Worm (Caenorhabditis elegans): ENCODE data around the gene F32D8.5.

F32D8.5 gene

ce11 chrV:10897172-10897571 lies 2.6 kb downstream of the F32D8.5 start (continued):
- peak; percentile 71 for TF ChIP-seq F16B12.6 (tag; optimal IDR thresholded peaks at IDR 0.05)

DNA sequence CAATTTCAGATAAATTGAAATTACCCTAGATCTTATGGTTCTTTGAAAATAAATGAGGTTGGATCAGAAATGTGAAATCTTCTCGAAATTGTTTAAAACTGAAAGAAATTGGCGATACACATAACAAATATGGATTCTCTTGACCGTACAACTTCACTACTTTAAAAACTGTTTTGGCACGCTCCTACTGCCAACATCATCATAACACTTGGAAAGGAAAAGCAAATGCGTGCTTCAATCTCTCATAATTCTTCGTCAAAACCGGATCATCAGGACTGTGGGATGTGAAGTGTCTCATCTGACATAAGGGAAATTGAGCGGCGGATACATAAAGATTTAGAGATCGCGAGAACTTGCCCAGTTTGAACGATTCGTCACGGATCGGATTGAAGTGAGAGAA lies 3.5 kb downstream of the F32D8.5 start, which contains the start of gene F32D8.7:
Gene F32D8.7, plus strand, starts transcription at position 329 of the 400 bp plus-strand sequence.
- peak; percentile 79 for TF ChIP-seq blmp-1 (tag; optimal IDR thresholded peaks at IDR 0.05)
- TF ChIP-seq ztf-4 (tag; optimal IDR thresholded peaks at IDR 0.05): no peak
- no peak for TF ChIP-seq efl-1 (optimal IDR thresholded peaks at IDR 0.05)
- TF ChIP-seq efl-1 (GFP tag; optimal IDR thresholded peaks at IDR 0.05 in 1 of 2): peak in 1 of 2 experiments; percentile 80
- no peak for TF ChIP-seq ceh-88 (GFP tag; IDR thresholded peaks at IDR 0.05)
- TF ChIP-seq xbp-1 (tag; optimal IDR thresholded peaks at IDR 0.05): no peak

- TF ChIP-seq xbp-1 (tag; optimal IDR thresholded peaks at IDR 0.05): no peak
- no peak for TF ChIP-seq hpl-2 (GFP tag; optimal IDR thresholded peaks at IDR 0.05)
- TF ChIP-seq blmp-1 (tag; optimal IDR thresholded peaks at IDR 0.05): peak; percentile 72
- peak; percentile 69 for TF ChIP-seq nhr-85 (tag)
- TF ChIP-seq lin-14 (GFP tag; optimal IDR thresholded peaks at IDR 0.05): peak; percentile 41
- TF ChIP-seq efl-1 (optimal IDR thresholded peaks at IDR 0.05): no peak
- TF ChIP-seq efl-1 (GFP tag; optimal IDR thresholded peaks at IDR 0.05 in 1 of 2): peak in 1 of 2 experiments; percentile 80
- no peak for TF ChIP-seq ets-5 (GFP tag; IDR thresholded peaks at IDR 0.05)
Observed at ce11 chrV:10898629-10899028, 4.0 kb downstream of the F32D8.5 start.

- TF ChIP-seq lin-13 (GFP tag; optimal IDR thresholded peaks at IDR 0.05) (no peak), efl-1 (optimal IDR thresholded peaks at IDR 0.05) (no peak), efl-1 (GFP tag; optimal IDR thresholded peaks at IDR 0.05 in 1 of 2) (peak in 1 of 2 experiments; percentile 48), sup-37 (GFP tag; optimal IDR thresholded peaks at IDR 0.05) (no peak), zip-4 (GFP tag; optimal IDR thresholded peaks at IDR 0.05) (no peak), lin-35 (GFP tag; optimal IDR thresholded peaks at IDR 0.05) (no peak)
Observed at ce11 chrV:10901125-10901524, 6.5 kb downstream of the F32D8.5 start, which contains the start of gene spp-16. Gene spp-16, minus strand, starts transcription at chrV:10901303.

ce11 chrV:10902682-10903081 lies 8.1 kb downstream of the F32D8.5 start, which contains the start of gene F32D8.8:
Gene F32D8.8, minus strand, starts transcription at chrV:10902782.
- TF ChIP-seq pag-3 (tag; optimal IDR thresholded peaks at IDR 0.05; ENCODE audit: borderline replicate concordance, insufficient read depth) (no peak), pax-3 (tag; optimal IDR thresholded peaks at IDR 0.05) (no peak), fkh-10 (GFP tag; optimal IDR thresholded peaks at IDR 0.05) (no peak), ama-1 (optimal IDR thresholded peaks at IDR 0.05) (no peak), nhr-28 (tag; optimal IDR thresholded peaks at IDR 0.05) (no peak), nhr-11 (tag; optimal IDR thresholded peaks at IDR 0.05) (no peak), Y116A8C.19 (tag; optimal IDR thresholded peaks at IDR 0.05; ENCODE audit: borderline replicate concordance) (no peak), hlh-17 (GFP tag; optimal IDR thresholded peaks at IDR 0.05; ENCODE audit: borderline replicate concordance) (no peak), hpl-2 (GFP tag; optimal IDR thresholded peaks at IDR 0.05) (no peak), nhr-76 (tag; optimal IDR thresholded peaks at IDR 0.05) (no peak), xbp-1 (tag; optimal IDR thresholded peaks at IDR 0.05) (no peak), alr-1 (tag; optimal IDR thresholded peaks at IDR 0.05; ENCODE audit: borderline replicate concordance) (no peak)

- TF ChIP-seq lin-14 (GFP tag; optimal IDR thresholded peaks at IDR 0.05): peak; percentile 40
- no peak for TF ChIP-seq zag-1 (tag; optimal IDR thresholded peaks at IDR 0.05)
- TF ChIP-seq dsc-1 (tag; optimal IDR thresholded peaks at IDR 0.05): peak; percentile 4
- no peak for TF ChIP-seq dpl-1 (GFP tag; optimal IDR thresholded peaks at IDR 0.05)
Observed at ce11 chrV:10903748-10904147, 9.1 kb downstream of the F32D8.5 start, which contains the start of gene F32D8.15. Gene F32D8.15, plus strand, starts transcription at chrV:10904048.

ce11 chrV:10904795-10905194 lies 10.2 kb downstream of the F32D8.5 start:
- TF ChIP-seq ceh-88 (GFP tag; IDR thresholded peaks at IDR 0.05) (no peak), fkh-8 (tag; optimal IDR thresholded peaks at IDR 0.05) (no peak), nhr-28 (tag; optimal IDR thresholded peaks at IDR 0.05) (no peak), tbx-2 (tag; optimal IDR thresholded peaks at IDR 0.05) (no peak), fkh-10 (GFP tag; optimal IDR thresholded peaks at IDR 0.05) (peak; percentile 69), dsc-1 (tag; optimal IDR thresholded peaks at IDR 0.05) (peak; percentile 23), ces-1 (GFP tag; optimal IDR thresholded peaks at IDR 0.05) (peak; percentile 14), lsy-2 (tag; optimal IDR thresholded peaks at IDR 0.05) (peak in 1 of 2 experiments; percentile 7), efl-1 (optimal IDR thresholded peaks at IDR 0.05) (no peak), efl-1 (GFP tag; optimal IDR thresholded peaks at IDR 0.05 in 1 of 2) (no peak), nhr-71 (tag; optimal IDR thresholded peaks at IDR 0.05) (no peak), ceh-82 (tag; optimal IDR thresholded peaks at IDR 0.05) (peak in 1 of 3 experiments; percentile 32), lin-39 (tag; optimal IDR thresholded peaks at IDR 0.05) (no peak), aly-2 (tag; optimal IDR thresholded peaks at IDR 0.05) (no peak), C04F5.9 (tag; optimal IDR thresholded peaks at IDR 0.05) (no peak), ceh-63 (GFP tag; optimal IDR thresholded peaks at IDR 0.05) (no peak), nhr-90 (tag; optimal IDR thresholded peaks at IDR 0.05; ENCODE audit: poor library complexity) (no peak), blmp-1 (tag; optimal IDR thresholded peaks at IDR 0.05) (peak; percentile 61)
